Fruit fly (Drosophila melanogaster): ENCODE measurements around the gene CG13793.
"Not testable (repeated sequence)": the region's sequence is repeated elsewhere in the genome, so short reads cannot be mapped to it uniquely, and the experiment has no call there.

The CG13793 gene

DNA sequence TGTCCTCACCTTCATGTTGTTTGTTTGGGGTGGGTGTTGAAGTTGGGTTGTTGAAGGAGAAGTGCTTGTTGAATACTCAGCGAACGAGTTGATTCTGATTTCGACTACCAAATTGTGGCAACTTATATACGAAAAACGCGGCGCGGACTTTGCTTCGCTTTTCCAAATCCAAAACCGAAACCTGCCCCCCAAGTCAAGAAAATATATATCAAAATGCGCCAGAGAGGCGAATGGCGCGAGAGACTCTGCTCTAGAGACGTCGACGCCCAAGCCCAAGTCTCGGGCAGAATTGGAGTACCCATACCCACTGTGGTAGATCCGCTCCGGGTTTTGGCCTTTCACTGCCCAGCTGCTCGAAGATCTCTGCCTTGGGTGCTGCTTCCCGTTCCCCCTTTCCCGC lies 25.5 kb upstream of the CG13793 start, which contains the start of gene CG7214:
CG7214 (minus strand) TSS at position 101 of the 400 bp plus-strand sequence.
- no peak for TF ChIP-seq CG7101 (tag; optimal IDR thresholded peaks at IDR 0.05)
- no peak for TF ChIP-seq toe (GFP tag; optimal IDR thresholded peaks at IDR 0.05)
- TF ChIP-seq cnc (optimal IDR thresholded peaks at IDR 0.05) = no peak
- no peak for TF ChIP-seq bab1 (GFP tag; optimal IDR thresholded peaks at IDR 0.05)

DNA sequence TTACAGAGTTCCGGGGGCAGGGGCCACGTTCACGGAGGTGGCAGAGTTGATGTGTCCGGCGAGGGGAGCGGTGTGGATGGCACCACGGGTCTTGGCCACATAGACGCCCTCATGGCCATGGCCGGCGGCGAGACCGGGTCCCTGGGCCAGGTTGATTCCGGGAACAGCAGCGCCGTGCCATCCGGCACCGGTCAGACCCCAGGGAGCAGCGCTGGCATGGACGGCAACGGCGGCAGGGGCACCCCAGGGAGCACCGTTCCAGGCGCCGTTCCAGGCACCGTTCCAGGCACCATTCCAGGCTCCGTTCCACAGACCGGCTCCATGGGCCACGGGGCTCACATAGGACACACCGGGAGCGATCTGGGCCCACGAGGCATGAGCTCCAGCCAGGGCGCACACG lies 24.9 kb upstream of the CG13793 start:
- TF ChIP-seq kay (GFP tag; ENCODE audit: borderline replicate concordance) (no peak), CG7101 (tag; optimal IDR thresholded peaks at IDR 0.05) (no peak), CG7045 (GFP tag; optimal IDR thresholded peaks at IDR 0.05) (no peak), CG12768 (GFP tag; optimal IDR thresholded peaks at IDR 0.05) (no peak), CG11617 (GFP tag; optimal IDR thresholded peaks at IDR 0.05) (no peak), toe (GFP tag; optimal IDR thresholded peaks at IDR 0.05) (no peak), Clk (GFP tag; optimal IDR thresholded peaks at IDR 0.05) (no peak)

DNA sequence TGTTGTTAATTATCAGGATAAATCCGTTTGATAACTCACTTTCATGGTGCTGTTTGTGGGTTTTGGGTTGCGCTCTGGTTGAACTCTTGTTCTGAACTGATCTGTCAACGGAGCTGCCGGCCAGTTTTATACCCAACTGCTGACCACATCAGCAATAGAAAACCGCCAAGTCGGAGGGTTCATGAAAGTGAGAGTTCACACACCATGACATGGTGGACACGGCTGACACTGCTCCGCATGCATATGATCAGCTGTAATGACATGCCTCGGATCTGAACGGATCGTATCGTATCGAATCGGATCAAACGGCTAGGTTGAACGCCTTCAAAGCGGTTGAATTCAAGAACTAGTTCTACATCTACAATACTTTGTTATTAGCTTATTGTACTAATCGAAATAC lies 22.1 kb upstream of the CG13793 start, which contains the start of gene Acp1:
Acp1 (minus strand) TSS at position 101 of the 400 bp plus-strand sequence.
- no peak for TF ChIP-seq bab1 (GFP tag; optimal IDR thresholded peaks at IDR 0.05)
- no peak for TF ChIP-seq CG11617 (GFP tag; optimal IDR thresholded peaks at IDR 0.05)
- no peak for TF ChIP-seq CG7045 (GFP tag; optimal IDR thresholded peaks at IDR 0.05)
- TF ChIP-seq CG1620 (GFP tag; optimal IDR thresholded peaks at IDR 0.05) = no peak
- TF ChIP-seq Mnt (GFP tag; optimal IDR thresholded peaks at IDR 0.05) = no peak
- no peak for TF ChIP-seq tj (GFP tag; optimal IDR thresholded peaks at IDR 0.05)
- no peak for TF ChIP-seq CG12768 (GFP tag; optimal IDR thresholded peaks at IDR 0.05)
- no peak for TF ChIP-seq ovo (GFP tag; optimal IDR thresholded peaks at IDR 0.05)
- no peak for TF ChIP-seq Hr96 (GFP tag; optimal IDR thresholded peaks at IDR 0.05)
- no peak for TF ChIP-seq Crg-1 (GFP tag; optimal IDR thresholded peaks at IDR 0.05)
- TF ChIP-seq toe (GFP tag; optimal IDR thresholded peaks at IDR 0.05) = no peak
- no peak for TF ChIP-seq CG5204 (GFP tag; optimal IDR thresholded peaks at IDR 0.05)

DNA sequence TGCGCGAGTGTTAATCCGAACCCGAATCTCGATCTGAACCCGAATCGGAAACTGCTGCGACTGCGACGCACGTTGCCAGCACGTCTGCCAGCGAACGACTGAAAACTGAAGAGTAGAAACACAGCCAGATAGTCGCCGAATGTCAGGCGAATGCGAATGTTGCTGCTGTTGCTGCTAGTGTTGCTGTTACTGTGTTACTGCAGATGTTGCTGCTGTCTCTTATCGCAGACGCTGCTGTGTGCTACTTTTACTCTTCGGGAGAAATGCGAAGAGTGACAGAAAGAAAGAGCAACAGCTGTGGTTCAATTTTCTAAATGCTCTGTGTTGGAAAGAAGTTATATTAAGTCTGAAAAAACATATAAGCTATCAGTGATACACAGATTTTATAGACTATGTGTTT lies 19.4 kb upstream of the CG13793 start, which contains the start of gene CG31904:
CG31904 (minus strand) TSS at position 101 of the 400 bp plus-strand sequence.
- TF ChIP-seq cic, CG7045, CG12768 (GFP tag; optimal IDR thresholded peaks at IDR 0.05): not testable (repeated sequence)

DNA sequence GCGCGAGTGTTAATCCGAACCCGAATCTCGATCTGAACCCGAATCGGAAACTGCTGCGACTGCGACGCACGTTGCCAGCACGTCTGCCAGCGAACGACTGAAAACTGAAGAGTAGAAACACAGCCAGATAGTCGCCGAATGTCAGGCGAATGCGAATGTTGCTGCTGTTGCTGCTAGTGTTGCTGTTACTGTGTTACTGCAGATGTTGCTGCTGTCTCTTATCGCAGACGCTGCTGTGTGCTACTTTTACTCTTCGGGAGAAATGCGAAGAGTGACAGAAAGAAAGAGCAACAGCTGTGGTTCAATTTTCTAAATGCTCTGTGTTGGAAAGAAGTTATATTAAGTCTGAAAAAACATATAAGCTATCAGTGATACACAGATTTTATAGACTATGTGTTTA lies 13.3 kb upstream of the CG13793 start, which contains the start of gene CG13796:
CG13796 (minus strand) TSS at position 101 of the 400 bp plus-strand sequence.
- TF ChIP-seq CG7045, bab1, cic (GFP tag; optimal IDR thresholded peaks at IDR 0.05): not testable (repeated sequence)

DNA sequence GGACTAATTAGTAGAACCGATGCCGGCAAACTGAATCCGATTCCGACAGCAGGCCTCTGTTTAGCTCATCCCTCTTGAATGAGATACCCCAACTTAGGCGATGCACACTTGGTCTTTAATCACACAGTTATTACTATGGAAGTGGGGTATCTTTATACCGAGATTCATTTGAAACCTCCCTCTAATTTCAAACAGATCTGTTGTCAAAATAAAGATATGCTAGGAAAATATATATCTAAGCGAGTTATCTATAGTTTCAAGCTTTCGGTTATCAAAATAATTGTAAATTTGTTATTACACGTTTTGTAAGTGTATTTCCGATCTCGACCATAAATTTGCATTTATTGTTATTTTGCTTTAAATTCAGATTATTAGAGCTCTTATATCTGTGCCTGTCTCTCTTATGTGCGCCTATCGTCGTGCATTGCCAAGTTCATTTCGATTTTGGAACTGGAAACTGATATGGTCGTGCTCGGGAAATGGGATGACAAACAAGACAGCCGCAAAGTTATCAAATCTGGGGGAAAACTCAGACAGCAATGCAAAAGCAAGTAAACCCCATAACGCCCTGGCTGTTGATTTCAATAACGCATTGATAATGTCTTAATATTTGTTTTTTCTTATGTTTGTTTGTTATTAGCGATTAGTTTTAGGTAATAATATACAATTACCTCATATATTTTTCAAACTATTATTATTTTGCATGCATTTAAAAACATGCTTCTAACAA lies 7.1 kb upstream of the CG13793 start, which contains the start of gene CG13795:
CG13795 (minus strand) TSS at position 31 of the 730 bp plus-strand sequence.
- TF ChIP-seq toe (GFP tag; optimal IDR thresholded peaks at IDR 0.05) (peak; percentile 6), cic (GFP tag; optimal IDR thresholded peaks at IDR 0.05) (no peak), ovo (GFP tag; optimal IDR thresholded peaks at IDR 0.05) (no peak), CG1620 (GFP tag; optimal IDR thresholded peaks at IDR 0.05) (no peak), CG5204 (GFP tag; optimal IDR thresholded peaks at IDR 0.05) (no peak), Crg-1 (GFP tag; optimal IDR thresholded peaks at IDR 0.05) (no peak), CG33017 (tag; optimal IDR thresholded peaks at IDR 0.05) (peak; percentile 52), pad (GFP tag; optimal IDR thresholded peaks at IDR 0.05) (peak; percentile 5), CG14711 (tag; optimal IDR thresholded peaks at IDR 0.05) (no peak), cnc (optimal IDR thresholded peaks at IDR 0.05) (no peak), tj (GFP tag; optimal IDR thresholded peaks at IDR 0.05) (no peak), CG12768 (GFP tag; optimal IDR thresholded peaks at IDR 0.05) (peak; percentile 54), Hr96 (GFP tag; optimal IDR thresholded peaks at IDR 0.05) (peak; percentile 46), CG7101 (tag; optimal IDR thresholded peaks at IDR 0.05) (peak; percentile 51), Mnt (GFP tag; optimal IDR thresholded peaks at IDR 0.05) (no peak), kay (GFP tag; ENCODE audit: borderline replicate concordance) (no peak), CG7045 (GFP tag; optimal IDR thresholded peaks at IDR 0.05) (peak; percentile 13), CG11617 (GFP tag; optimal IDR thresholded peaks at IDR 0.05) (peak; percentile 13), Clk (GFP tag; optimal IDR thresholded peaks at IDR 0.05) (no peak), bab1 (GFP tag; optimal IDR thresholded peaks at IDR 0.05) (no peak)

DNA sequence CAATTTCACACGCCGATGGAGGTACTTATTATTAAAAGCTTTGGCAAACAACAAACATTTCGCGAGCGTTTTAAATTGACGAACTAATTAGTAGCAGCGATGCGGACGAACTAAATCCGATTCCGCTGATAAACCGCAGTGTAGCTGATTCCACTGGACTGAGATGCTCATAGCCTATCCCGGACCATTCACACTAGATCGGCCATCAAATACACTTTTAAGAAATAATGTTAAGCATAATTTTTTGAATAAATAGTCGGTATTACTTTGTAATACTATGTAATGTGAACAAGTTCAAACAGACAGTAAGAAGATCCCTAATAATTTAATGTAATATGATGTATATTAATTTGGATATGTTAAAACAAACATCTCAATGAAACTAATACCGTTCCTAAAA lies 3.4 kb upstream of the CG13793 start, which contains the start of gene CG13794:
CG13794 (minus strand) TSS at position 101 of the 400 bp plus-strand sequence.
- no peak for TF ChIP-seq Crg-1 (GFP tag; optimal IDR thresholded peaks at IDR 0.05)
- TF ChIP-seq CG33017 (tag; optimal IDR thresholded peaks at IDR 0.05) = peak; percentile 15
- no peak for TF ChIP-seq CG7045 (GFP tag; optimal IDR thresholded peaks at IDR 0.05)
- TF ChIP-seq kay (GFP tag; ENCODE audit: borderline replicate concordance) = peak; percentile 90
- TF ChIP-seq CG7101 (tag; optimal IDR thresholded peaks at IDR 0.05) = peak; percentile 21
- no peak for TF ChIP-seq tj (GFP tag; optimal IDR thresholded peaks at IDR 0.05)
- TF ChIP-seq CG12768 (GFP tag; optimal IDR thresholded peaks at IDR 0.05) = no peak
